Worm (Caenorhabditis elegans) whole organism, L4/young adult: Measurements from ENCODE around the gene W04E12.9.

Source experiments
- W03F9.2 ChIP-seq: fragments of 150-350 bp; optimal IDR thresholded peaks from 2 replicates; lab custom pipeline; 2014; ENCODE audit warnings: missing biosample characterization, missing genetic modification characterization
- dao-5 ChIP-seq: sonication (generic microtip); optimal IDR thresholded peaks from 2 replicates; lab custom pipeline; 2016; ENCODE audit warnings: missing genotype, missing genetic modification characterization, moderate library complexity, missing compliant biosample characterization
- him-1 ChIP-seq: sonication (generic microtip); optimal IDR thresholded peaks from 2 replicates; lab custom pipeline; 2016; ENCODE audit warnings: missing genotype, missing genetic modification reagents, missing genetic modification characterization, missing compliant biosample characterization

W04E12.9 gene

DNA sequence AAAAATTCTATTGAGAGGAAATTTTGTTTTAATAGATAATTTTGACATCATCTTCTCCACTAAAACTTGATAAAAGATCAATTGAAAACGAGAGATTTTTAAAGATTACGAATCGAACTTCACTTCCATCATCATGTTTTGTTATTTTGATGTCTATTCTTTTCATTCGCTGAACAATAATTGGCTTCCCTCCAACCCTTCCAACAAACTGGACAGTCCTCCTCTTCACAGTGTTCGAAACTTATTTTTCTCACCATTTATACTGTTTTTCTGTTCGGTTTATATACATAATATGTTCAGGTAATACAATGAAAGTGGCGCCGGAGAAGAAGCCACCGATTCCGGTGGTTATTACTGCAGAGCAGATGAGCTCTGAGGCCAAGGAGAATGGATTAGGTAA is 4.4 kb downstream of the W04E12.9 start, which contains the start of gene M162.5:
Gene M162.5, plus strand, starts transcription at position 301 of the 400 bp plus-strand sequence.
- no peak for TF ChIP-seq him-1 (tag; lab: Kevin White, UChicago)

DNA sequence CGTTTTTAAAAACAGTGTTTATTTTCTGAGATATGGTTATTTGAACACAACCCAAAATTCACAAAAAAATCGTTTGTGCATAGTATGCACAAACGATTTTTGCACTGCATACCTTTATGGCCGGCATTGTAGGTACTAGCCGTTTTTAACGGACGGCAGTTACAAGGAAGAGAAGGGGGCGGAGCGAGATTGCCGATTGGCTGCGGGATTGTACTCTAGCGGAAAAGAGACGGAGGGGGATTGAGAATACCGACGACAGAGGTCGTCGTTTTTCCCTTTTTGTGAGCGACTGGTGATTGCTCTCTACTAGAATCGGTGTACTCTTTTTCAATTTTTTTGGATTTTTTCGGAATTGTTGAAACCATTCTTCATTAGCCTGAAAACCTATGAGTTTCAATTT is 11.4 kb downstream of the W04E12.9 start:
- TF ChIP-seq him-1 (tag; lab: Kevin White, UChicago) (no peak), W03F9.2 (tag; lab: Kevin White, UChicago) (no peak), dao-5 (tag; lab: Kevin White, UChicago) (no peak)

DNA sequence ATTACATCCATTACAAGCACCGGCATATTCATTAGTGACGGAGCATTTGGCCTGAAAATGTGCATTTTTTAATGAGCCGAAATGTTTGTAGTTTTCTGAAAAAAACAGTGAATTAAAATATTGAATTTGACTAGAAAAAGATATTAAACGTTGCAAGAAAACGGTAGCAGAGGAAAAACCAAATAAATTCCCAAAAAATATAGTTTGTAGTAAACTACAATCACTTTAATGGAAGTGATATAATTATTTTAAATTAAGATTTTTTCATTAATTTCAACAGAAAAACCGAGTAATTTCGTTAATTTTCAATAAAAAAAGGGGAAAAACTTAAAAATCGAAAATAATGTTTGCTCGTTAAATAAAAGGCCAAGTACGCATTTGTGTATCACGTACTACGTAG is 15.3 kb downstream of the W04E12.9 start, which contains the start of gene M162.15:
Gene M162.15, minus strand, starts transcription at position 101 of the 400 bp plus-strand sequence.
- TF ChIP-seq him-1 (tag; lab: Kevin White, UChicago) (no peak), W03F9.2 (tag; lab: Kevin White, UChicago) (no peak), dao-5 (tag; lab: Kevin White, UChicago) (no peak)

DNA sequence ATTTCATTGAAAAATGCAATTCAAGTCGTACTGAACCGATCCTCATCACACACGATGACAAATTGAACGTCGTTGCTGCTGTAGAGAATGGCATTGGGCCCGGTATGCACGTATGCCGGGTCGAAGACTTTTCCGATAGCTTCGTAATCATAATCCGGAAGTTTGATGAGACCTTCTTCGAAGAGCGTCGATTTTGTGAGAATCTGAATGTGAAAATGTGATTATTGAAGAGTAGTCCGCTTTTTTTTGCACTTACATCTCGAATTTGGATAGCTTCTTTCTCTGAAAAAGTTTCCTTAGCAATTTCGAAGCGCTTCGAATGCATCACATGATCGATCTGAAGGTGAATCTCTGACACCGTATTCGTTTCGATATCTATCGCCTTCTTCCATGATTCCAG is 20.9 kb downstream of the W04E12.9 start, which contains the start of gene fbxa-118:
Gene fbxa-118, minus strand, starts transcription at position 101 of the 400 bp plus-strand sequence.
- TF ChIP-seq dao-5 (tag; lab: Kevin White, UChicago) (no peak), W03F9.2 (tag; lab: Kevin White, UChicago) (no peak), him-1 (tag; lab: Kevin White, UChicago) (no peak)

DNA sequence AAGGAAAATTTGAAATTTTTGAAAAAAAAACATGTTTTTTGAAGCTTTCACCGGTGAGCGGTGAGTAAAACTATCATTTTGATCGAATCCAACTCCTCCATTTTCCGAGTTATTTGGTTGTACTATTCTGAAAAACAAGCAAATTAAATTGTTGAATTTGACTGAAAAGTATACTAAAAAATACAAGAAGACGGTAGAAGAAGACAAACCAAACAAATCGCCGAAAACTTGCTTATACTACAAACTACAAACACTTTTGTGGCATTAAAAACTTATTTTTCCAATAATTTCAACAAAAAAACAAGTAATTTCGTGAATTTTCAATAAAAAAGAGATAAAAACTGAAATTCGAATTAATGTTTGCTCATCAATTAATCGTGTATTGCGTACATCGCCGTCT is 22.3 kb downstream of the W04E12.9 start, which contains the start of gene fbxa-194:
Gene fbxa-194, minus strand, starts transcription at position 101 of the 400 bp plus-strand sequence.
- TF ChIP-seq him-1 (tag; lab: Kevin White, UChicago) (no peak), dao-5 (tag; lab: Kevin White, UChicago) (no peak), W03F9.2 (tag; lab: Kevin White, UChicago) (no peak)

DNA sequence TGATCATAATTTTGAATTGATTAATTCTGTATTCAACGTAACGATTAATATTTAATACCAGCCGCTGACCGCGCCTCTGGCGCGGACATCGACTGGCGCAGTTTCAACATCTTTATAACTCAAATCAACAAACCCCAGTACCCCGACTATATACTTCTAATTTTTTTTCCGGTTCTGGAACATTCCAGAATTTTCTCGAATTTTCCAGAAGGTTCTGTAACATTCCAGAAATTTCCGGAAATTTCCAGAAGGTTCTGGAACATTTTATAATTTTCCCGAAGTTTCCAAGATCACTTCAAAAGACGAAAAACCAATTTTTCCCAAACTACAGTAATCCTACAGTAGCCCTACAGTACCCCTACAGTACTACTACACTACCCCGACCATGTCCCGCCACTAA is 22.9 kb downstream of the W04E12.9 start:
- TF ChIP-seq him-1 (tag; lab: Kevin White, UChicago) (no peak), W03F9.2 (tag; lab: Kevin White, UChicago) (no peak), dao-5 (tag; lab: Kevin White, UChicago) (no peak)

DNA sequence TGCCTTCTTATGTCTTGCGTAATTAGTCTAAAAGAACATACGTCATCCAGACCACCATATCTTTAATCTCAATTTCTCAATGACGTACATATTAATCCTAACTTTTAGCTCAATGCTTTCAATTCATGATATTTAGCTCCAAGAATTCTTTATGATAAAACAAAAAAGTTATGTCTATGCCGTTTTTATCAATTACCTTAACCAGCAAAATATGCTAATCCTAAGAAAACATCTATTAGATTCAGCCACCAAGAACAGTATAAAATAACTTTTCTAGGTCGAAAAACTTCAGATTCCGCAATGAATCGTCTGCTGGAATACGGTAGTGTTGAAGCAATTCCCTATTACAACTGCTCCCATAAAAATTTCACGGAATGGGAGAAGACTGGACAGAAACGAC is 27.5 kb downstream of the W04E12.9 start, which contains the start of gene srt-45:
Gene srt-45, plus strand, starts transcription at position 301 of the 400 bp plus-strand sequence.
- no peak for TF ChIP-seq him-1 (tag; lab: Kevin White, UChicago)
- no peak for TF ChIP-seq dao-5 (tag; lab: Kevin White, UChicago)
- TF ChIP-seq W03F9.2 (tag; lab: Kevin White, UChicago), result no peak

DNA sequence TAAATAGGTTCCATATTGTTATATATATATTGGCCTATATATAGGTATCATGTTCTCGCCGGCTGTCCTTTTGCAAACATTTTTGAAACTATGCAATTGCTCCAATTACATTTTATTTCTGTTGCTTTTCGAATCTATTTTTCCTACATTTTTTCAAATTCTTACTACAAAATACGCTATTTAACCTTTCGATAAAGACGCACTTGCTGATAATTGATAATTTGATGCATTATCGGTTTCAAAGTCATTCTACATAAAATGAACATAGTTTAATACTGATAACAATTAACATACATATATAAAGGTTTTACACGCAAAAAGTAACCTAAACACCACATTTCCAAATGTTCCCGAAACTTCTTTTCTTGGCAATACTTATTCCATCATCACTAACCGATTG is 32.0 kb downstream of the W04E12.9 start, which contains the start of gene clec-258:
Gene clec-258, plus strand, starts transcription at position 81 of the 400 bp plus-strand sequence.
- TF ChIP-seq W03F9.2 (tag; lab: Kevin White, UChicago) (no peak), him-1 (tag; lab: Kevin White, UChicago) (no peak), dao-5 (tag; lab: Kevin White, UChicago) (no peak)

DNA sequence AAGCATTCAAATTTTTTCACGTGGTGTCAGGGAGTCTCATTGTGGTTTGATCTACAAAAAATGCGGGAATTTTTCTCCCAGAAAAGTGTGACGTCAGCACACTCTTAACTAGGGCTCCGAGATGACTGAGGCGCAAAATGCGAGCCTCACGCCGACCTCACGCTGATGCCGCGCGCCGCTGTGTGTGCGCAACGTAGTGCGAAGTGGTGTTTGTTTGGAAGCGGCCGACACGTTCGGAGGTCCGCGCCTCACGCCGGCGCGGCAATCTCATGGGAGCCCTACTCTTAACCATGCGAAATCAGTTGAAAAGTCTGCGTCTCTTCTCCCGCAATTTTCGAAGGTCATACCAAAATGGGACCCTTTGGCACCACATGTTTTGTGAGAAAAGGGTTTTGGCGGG is 33.9 kb downstream of the W04E12.9 start:
- TF ChIP-seq him-1 (tag; lab: Kevin White, UChicago), result no peak
- TF ChIP-seq W03F9.2 (tag; lab: Kevin White, UChicago), result no peak
- no peak for TF ChIP-seq dao-5 (tag; lab: Kevin White, UChicago)

DNA sequence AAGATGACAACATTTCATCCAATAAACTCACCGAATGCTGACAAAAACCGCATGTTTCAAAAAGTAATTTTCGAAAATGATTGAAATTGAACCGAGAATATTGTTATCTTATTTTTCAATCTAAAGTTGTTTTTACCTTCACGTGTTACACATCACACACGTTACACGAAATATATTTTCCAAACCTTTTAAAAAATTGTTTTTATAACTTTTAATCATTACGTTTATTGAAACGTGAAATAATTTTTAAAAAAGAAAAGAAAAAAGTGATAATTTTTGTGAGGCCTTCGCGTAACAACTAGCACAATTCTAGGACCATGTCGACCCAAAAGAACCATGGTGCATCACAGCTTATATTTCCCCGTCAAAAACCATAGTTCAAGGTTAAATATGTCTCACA is 38.6 kb downstream of the W04E12.9 start, which contains the start of gene M162.7:
Gene M162.7, minus strand, starts transcription at position 101 of the 400 bp plus-strand sequence.
- TF ChIP-seq W03F9.2 (tag; lab: Kevin White, UChicago), result no peak
- TF ChIP-seq him-1 (tag; lab: Kevin White, UChicago), result no peak
- no peak for TF ChIP-seq dao-5 (tag; lab: Kevin White, UChicago)

DNA sequence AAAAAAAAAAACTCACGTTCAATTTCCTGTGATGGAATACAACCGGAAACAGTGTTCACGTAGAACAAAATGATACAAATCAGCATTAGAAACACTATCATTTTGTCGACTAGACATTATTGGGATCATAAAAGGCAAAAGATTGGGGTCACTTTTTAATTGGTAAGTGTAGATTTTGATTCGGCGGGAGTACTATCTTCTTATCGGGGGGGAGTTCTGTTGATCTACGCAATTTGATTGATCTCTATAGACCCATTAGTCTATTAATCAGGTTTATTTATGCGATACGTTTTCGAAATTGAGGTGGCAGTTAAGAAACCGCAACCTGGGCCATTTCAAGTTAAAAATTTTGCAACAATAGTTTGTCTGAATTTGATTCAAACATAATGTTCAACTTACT is 44.7 kb downstream of the W04E12.9 start, which contains the start of gene Y116F11B.2:
Gene Y116F11B.2, minus strand, starts transcription at position 101 of the 400 bp plus-strand sequence.
- TF ChIP-seq W03F9.2 (tag; lab: Kevin White, UChicago), result no peak
- TF ChIP-seq him-1 (tag; lab: Kevin White, UChicago), result no peak
- no peak for TF ChIP-seq dao-5 (tag; lab: Kevin White, UChicago)

DNA sequence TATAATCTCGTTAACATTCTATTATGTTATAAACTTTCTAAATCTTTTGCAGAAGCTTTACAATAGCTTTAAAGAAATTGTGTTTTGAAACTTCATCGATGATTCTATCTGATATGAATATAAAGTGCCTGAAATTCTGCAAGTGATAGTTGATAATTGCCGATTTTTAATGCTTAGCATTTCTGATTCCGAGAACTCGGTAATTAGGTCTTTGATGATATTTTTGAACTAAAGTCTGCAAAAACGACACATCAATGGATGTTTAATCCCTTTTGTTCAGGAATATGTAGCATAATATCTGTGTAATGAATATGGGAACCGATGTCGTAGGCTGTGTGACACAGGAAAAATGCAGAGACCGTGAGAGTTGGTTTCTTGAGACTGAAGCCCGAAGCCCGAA is 46.4 kb downstream of the W04E12.9 start:
- TF ChIP-seq dao-5 (tag; lab: Kevin White, UChicago), result no peak
- TF ChIP-seq him-1 (tag; lab: Kevin White, UChicago), result no peak
- TF ChIP-seq W03F9.2 (tag; lab: Kevin White, UChicago), result no peak

DNA sequence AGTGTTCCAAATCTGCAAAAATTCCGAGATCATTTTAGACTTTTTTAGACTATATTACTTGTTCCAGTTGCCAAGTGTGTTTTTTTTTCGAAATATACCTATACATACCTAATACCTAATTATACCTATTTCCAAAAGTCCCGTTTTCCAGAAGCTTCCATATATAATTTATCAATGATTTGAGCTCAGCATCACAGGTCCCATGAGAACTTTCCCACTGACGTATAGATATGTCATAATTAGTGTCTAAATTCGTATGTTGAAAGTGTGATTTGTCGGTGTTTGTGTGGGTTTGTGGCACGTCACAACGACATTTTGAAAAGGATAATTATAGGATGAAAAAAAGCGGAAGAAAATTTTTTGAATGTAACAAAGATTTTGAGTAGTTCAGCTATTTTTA is 49.2 kb downstream of the W04E12.9 start:
- TF ChIP-seq dao-5 (tag; lab: Kevin White, UChicago) (no peak), W03F9.2 (tag; lab: Kevin White, UChicago) (no peak), him-1 (tag; lab: Kevin White, UChicago) (no peak)
